Worm (Caenorhabditis elegans) whole organism, L2 larva: Measurements from ENCODE around the gene R03H10.2.
"Not testable (repeated sequence)": the region's sequence is repeated elsewhere in the genome, so short reads cannot be mapped to it uniquely, and the experiment has no call there.

Experiments
- C34F6.9 ChIP-seq: fragments of 150-350 bp; optimal IDR thresholded peaks from 2 replicates; lab custom pipeline; 2014; ENCODE audit warnings: missing biosample characterization, missing genetic modification characterization
- ama-1 ChIP-seq: fragments of 150-350 bp; optimal IDR thresholded peaks from 2 replicates; lab custom pipeline; 2018; ENCODE audit warnings: inconsistent platforms
- lin-39 ChIP-seq: fragments of 150-350 bp; optimal IDR thresholded peaks from 2 replicates; lab custom pipeline; 2014; ENCODE audit warnings: missing biosample characterization, missing genetic modification reagents, missing genetic modification characterization
- lsy-2 ChIP-seq, 2 experiments: fragments of 150-350 bp in 1 of 2; sonication (generic microtip) in 1 of 2; optimal IDR thresholded peaks; 2 replicates each; lab custom pipeline; 2014 to 2017; ENCODE audit warnings: missing biosample characterization in 2 of 2, missing genetic modification characterization in 2 of 2
- nhr-11 ChIP-seq: fragments of 150-350 bp; optimal IDR thresholded peaks from 2 replicates; lab custom pipeline; 2014; ENCODE audit warnings: missing biosample characterization, missing genetic modification characterization
- sma-9 ChIP-seq, 2 experiments: fragments of 150-350 bp in 1 of 2; sonication (generic microtip) in 1 of 2; optimal IDR thresholded peaks; 2 replicates each; lab custom pipeline; 2014 to 2016; ENCODE audit warnings: missing genetic modification characterization in 2 of 2, mild to moderate bottlenecking in 1 of 2, missing biosample characterization in 1 of 2, missing compliant biosample characterization in 1 of 2, missing genetic modification reagents in 1 of 2, moderate library complexity in 1 of 2
- ztf-11 ChIP-seq: sonication (generic microtip); optimal IDR thresholded peaks from 2 replicates; lab custom pipeline; 2017; ENCODE audit warnings: missing biosample characterization, missing genetic modification characterization

- TF ChIP-seq ama-1 (lab: Kevin White, UChicago); nhr-11 (tag; lab: Kevin White, UChicago); sma-9 (GFP tag; optimal IDR thresholded peaks at IDR 0.05; lab: Kevin White, UChicago); sma-9 (tag; optimal IDR thresholded peaks at IDR 0.05; lab: Kevin White, UChicago); lsy-2 (tag; optimal IDR thresholded peaks at IDR 0.05; lab: Kevin White, UChicago); C34F6.9; lin-39 (tag; lab: Kevin White, UChicago); ztf-11 (tag; lab: Kevin White, UChicago): not testable (repeated sequence)
These were observed 12.8 kb downstream of the R03H10.2 start, which contains the start of gene R03H10.4 for ce11 chrII:4168404-4168803.
